Worm (Caenorhabditis elegans): ENCODE data around the gene cyp-13A4.

Gene cyp-13A4

DNA sequence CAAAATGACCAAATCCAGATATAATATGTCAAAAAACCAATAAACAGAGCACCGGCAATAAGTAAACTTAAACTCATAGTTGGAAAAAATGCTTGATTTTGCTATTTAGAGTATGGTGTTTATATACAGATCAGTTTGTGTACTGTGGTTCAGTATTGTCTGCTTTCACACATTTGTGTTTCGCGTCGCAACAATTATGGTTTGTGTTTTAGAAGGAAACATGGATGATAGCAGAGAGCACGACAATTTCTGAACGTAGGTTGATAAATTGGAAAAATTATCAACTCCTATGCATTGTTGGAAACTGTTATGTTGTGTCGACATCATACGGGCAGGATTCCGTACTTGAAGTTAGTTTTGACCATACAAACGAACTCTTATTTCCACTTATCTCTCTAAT, at the start of gene cyp-13A4:
cyp-13A4 (minus strand) TSS at position 77 of the 400 bp plus-strand sequence.
- TF ChIP-seq W03F9.2 (tag; optimal IDR thresholded peaks at IDR 0.05) (no peak), him-1 (tag; optimal IDR thresholded peaks at IDR 0.05) (no peak), dao-5 (tag; optimal IDR thresholded peaks at IDR 0.05) (no peak)

DNA sequence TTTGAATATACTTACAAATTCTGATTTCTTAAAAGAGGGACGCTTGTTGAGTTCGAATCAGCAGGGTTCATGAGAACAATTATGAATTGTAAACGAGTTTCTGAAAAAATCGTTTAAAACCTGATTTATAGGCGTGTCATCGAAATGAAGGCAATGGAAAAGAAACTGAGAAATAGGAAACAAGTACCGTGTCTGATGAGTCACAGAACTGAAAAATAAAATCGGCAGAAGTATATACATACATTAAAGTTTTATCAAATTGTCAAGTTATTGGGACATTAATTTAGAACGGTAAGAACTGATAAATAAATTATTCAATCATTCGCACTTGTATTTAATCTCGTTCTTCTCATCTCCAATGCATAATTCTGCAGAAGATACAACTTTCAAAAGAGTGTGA, 47.7 kb upstream of the cyp-13A4 start, which contains the start of gene chil-9:
chil-9 (minus strand) TSS at position 101 of the 400 bp plus-strand sequence.
- no peak for TF ChIP-seq W03F9.2 (tag; optimal IDR thresholded peaks at IDR 0.05)
- no peak for TF ChIP-seq him-1 (tag; optimal IDR thresholded peaks at IDR 0.05)
- no peak for TF ChIP-seq dao-5 (tag; optimal IDR thresholded peaks at IDR 0.05)

DNA sequence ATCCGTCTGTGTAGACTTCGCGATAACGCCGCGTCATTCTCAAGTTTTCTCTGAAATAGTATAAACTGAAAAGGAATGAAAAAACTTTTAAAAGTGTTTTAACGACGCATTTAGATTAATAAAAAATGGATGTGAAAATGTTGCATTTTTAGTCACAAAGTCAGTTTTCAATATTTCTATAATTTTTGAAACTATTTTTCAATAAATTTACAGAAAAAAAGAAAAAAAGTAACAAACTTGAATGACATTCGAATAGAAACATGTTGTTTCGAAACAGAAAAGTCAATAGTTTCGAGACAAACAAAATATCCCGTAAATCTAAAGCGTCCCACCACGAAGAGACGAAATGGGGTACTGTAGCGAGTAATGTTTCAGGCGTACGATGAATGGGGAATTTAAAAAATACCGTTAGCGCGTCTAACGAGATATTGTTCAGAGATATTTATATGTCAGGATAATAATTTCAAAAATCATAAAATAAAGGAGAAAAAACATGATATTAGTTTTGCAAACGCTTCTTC, 44.5 kb upstream of the cyp-13A4 start, which contains the start of gene rnh-1.2:
rnh-1.2 (minus strand) TSS at position 51 of the 521 bp plus-strand sequence.
- TF ChIP-seq dao-5 (tag; optimal IDR thresholded peaks at IDR 0.05) (no peak), him-1 (tag; optimal IDR thresholded peaks at IDR 0.05) (no peak), W03F9.2 (tag; optimal IDR thresholded peaks at IDR 0.05) (no peak)

DNA sequence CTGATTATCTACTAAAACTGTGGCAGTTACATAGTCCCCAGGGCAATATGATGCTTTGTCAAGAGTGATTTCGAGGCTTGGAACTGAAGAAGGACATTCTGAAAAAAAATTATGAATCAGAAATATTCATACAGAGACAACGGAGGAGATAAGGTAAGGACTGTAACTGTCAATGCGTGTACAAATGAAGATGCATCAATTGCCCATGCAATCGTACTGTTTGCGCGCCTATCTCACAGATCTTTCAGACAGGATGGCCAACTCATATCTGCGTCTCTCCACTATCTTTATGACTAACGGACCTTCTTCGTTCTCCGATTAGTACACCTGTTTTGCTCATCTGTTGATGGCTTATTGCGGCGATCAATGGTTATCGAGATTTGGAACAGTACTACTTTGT, 42.8 kb upstream of the cyp-13A4 start, which contains the start of gene ZK938.11:
ZK938.11 (minus strand) TSS at position 101 of the 400 bp plus-strand sequence.
- no peak for TF ChIP-seq dao-5 (tag; optimal IDR thresholded peaks at IDR 0.05)
- TF ChIP-seq him-1 (tag; optimal IDR thresholded peaks at IDR 0.05), result no peak
- TF ChIP-seq W03F9.2 (tag; optimal IDR thresholded peaks at IDR 0.05), result no peak

DNA sequence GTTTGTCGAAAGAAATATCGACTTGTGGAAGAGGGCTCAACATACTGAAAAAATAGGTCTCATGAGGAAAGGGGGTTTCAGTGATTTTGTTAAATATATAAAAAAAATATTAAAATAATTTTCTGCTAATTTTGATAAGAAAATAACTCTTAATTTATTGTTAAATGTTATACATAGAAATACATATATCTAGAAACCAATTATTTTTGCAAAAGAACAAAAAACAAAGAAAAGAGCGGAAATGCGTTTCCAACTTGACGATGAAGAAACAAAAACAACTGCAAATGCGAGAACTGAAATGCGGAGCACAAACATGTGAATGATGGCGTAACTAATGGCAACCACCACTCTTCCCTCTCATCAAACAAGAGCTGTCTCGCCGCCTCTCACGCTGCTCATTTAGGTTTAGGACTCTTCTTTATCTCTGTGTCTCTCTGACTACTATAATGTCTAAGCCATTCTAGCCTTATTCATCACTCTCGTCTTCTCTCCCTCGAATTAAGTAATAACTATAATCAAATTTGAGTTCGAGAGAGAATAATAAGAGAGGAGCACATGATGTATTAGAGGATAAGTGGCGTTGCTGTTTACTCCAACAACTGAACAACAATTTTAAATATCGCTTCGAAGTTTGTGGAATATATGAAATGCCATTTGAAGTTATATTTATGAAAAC, 40.9 kb upstream of the cyp-13A4 start, which contains the start of gene arrd-4:
arrd-4 (minus strand) TSS at position 51 of the 676 bp plus-strand sequence.
- no peak for TF ChIP-seq him-1 (tag; optimal IDR thresholded peaks at IDR 0.05)
- TF ChIP-seq W03F9.2 (tag; optimal IDR thresholded peaks at IDR 0.05), result no peak
- TF ChIP-seq dao-5 (tag; optimal IDR thresholded peaks at IDR 0.05), result no peak

DNA sequence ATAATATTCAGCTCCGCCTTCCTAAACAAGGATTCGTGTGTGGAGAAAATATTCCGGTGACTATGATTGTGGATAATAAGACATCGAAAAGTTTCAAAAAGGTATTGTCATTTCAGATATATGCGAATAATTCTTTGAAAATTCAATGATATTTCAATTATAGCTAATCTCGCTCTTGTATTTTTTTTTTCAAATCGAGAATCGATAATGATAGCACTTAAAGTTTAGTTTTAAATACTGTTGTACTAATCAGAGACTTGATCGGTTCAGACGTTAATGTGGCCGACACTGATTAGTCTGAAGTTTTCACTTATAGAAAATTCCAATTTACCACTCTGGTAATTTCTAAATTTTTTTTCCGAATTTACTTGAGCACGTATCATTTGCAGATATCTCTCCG, 38.4 kb upstream of the cyp-13A4 start:
- TF ChIP-seq W03F9.2 (tag; optimal IDR thresholded peaks at IDR 0.05) (no peak), dao-5 (tag; optimal IDR thresholded peaks at IDR 0.05) (no peak), him-1 (tag; optimal IDR thresholded peaks at IDR 0.05) (no peak)

DNA sequence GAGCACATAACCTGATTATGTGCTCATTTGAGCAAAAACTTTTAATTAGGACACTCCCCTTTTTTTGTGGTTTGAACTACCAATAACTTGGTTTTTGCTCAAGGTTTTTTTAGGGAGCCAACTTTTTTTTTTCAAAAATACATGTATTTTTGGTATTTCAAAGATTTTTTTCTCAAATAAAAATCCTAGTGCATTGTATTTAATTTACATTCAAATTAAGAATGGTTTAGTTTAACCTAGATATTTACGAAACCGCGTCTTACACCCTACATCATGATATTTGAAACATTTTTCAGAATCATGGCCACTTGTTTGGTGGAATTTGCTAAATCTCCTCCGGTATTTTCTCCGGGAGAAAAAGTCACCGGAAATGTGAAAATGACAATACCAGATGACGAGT, 37.4 kb upstream of the cyp-13A4 start, which contains the start of gene arrd-5:
arrd-5 (plus strand) TSS at position 301 of the 400 bp plus-strand sequence.
- TF ChIP-seq dao-5 (tag; optimal IDR thresholded peaks at IDR 0.05), result no peak
- TF ChIP-seq W03F9.2 (tag; optimal IDR thresholded peaks at IDR 0.05), result no peak

DNA sequence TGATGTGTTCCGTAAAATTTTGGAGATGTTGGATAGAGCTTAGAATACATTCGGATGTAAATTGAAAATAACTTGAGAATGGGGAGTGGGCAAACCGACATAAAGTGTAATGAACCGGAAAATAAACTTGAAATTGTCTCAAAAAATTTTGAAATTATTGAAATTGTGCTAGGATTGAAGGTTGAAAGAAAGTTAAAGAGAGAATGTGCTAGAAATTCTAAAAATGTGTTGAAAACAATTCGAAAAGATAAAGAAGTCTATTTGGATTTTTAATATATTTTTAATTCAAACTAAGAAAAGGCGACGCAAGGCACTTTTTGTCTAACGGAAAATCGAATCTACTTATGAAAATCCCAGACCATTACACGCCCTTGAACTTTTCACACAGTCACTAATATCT, 36.3 kb upstream of the cyp-13A4 start, which contains the start of gene ZK938.3:
ZK938.3 (minus strand) TSS at position 101 of the 400 bp plus-strand sequence.
- TF ChIP-seq him-1 (tag; optimal IDR thresholded peaks at IDR 0.05) (no peak), W03F9.2 (tag; optimal IDR thresholded peaks at IDR 0.05) (no peak), dao-5 (tag; optimal IDR thresholded peaks at IDR 0.05) (no peak)

DNA sequence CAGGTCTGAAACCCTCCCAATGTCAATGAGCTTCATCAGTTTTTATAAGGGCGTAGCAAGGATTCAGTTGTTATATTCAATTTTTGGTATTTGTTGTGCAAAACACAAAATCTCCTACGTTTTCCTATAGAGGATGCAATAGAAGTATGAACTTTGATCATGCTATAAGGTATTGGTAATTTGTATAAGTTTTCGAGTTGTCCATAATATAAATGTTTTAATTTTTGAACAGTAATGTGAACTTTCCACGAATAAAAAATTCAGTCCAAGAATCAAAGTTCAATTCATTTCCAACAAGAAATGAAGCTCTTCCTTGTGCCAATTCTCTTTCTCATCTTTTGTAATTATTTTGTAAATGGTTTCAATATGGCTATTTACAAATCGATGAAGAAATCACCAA, 33.5 kb upstream of the cyp-13A4 start, which contains the start of gene ZK938.12:
ZK938.12 (plus strand) TSS at position 301 of the 400 bp plus-strand sequence.
- TF ChIP-seq dao-5 (tag; optimal IDR thresholded peaks at IDR 0.05), result no peak
- no peak for TF ChIP-seq W03F9.2 (tag; optimal IDR thresholded peaks at IDR 0.05)
- TF ChIP-seq him-1 (tag; optimal IDR thresholded peaks at IDR 0.05), result no peak

DNA sequence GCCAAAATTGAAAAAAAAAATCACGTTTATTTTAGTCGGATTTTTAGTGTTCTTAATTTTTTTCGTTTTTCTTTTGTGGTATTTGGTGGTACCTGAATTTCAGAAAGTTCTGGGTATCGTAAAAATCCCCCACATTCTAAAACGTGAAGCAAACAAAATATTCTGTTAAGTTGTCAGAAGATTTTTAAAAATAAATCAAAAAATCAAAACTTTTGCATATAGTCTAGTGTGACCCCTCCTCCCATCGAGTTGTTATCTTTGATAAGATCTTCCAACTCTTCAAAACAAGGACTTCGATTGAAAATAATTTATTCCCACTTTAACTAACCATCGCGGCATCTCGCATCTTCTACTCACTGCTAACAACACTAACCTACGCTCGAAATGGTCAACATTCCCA, 31.6 kb upstream of the cyp-13A4 start, which contains the start of gene ZK938.1:
ZK938.1 (plus strand) TSS at position 301 of the 400 bp plus-strand sequence.
- TF ChIP-seq dao-5 (tag; optimal IDR thresholded peaks at IDR 0.05), result no peak
- TF ChIP-seq him-1 (tag; optimal IDR thresholded peaks at IDR 0.05), result no peak
- TF ChIP-seq W03F9.2 (tag; optimal IDR thresholded peaks at IDR 0.05), result no peak

DNA sequence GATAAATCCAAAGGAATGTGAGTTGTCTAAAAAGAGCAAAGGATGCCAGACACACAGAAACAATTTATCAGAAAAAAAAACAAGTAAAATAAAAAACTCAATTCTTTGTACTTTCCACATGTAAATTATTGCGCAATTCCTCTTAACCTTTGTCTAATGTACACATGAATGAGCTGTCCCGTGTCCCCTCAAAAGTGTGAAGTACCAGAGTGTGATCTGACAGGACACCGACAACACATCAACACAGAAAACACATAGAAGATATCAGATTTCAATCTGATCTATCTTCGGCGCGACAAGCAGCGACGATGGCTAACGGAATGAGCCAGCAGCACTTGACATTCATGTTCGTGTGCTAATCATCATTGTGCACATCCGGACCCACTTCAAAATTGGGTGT, 31.0 kb upstream of the cyp-13A4 start:
- TF ChIP-seq W03F9.2 (tag; optimal IDR thresholded peaks at IDR 0.05) (no peak), dao-5 (tag; optimal IDR thresholded peaks at IDR 0.05) (no peak), him-1 (tag; optimal IDR thresholded peaks at IDR 0.05) (no peak)

DNA sequence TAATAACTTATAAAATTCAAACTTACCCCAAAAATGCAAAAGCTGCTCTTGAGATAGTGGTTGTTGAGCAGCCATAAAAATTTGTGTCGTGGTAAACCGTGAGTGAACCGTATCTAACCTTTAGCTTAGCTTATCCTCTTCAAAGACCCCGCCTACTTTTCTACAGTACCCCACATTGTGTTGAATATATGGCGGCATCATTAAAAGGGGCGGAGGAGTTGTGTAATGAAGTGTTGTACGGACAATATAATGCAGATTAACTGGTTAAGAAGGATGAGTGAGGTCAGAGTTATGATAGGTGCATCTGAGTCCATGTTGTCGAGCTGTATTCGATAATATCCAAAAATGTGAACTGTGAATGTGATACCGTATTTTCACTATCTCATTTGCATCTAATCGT, 30.3 kb upstream of the cyp-13A4 start, which contains the start of gene eyg-1:
eyg-1 (minus strand) TSS at position 101 of the 400 bp plus-strand sequence.
- TF ChIP-seq W03F9.2 (tag; optimal IDR thresholded peaks at IDR 0.05) (no peak), dao-5 (tag; optimal IDR thresholded peaks at IDR 0.05) (no peak), him-1 (tag; optimal IDR thresholded peaks at IDR 0.05) (no peak)

DNA sequence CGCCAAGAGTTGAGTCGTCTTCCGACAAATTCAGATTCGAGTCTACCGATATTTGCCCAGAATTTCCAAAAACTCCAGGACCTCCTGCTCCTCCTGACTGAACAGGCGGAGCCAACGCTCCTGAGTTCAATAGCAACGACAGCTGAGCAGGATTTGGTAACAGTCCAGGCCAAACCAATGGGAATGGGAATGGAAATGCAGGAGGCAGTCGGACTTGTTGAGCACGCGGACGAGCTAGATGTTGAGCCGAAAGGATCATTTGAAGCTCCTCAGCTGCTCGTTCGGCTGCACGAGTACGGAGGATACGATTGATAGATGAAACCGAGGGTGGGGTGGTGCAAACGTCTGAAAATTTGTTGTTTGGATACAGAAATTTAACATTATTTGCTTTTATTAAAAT, 29.4 kb upstream of the cyp-13A4 start:
- no peak for TF ChIP-seq him-1 (tag; optimal IDR thresholded peaks at IDR 0.05)
- TF ChIP-seq dao-5 (tag; optimal IDR thresholded peaks at IDR 0.05), result no peak
- no peak for TF ChIP-seq W03F9.2 (tag; optimal IDR thresholded peaks at IDR 0.05)

DNA sequence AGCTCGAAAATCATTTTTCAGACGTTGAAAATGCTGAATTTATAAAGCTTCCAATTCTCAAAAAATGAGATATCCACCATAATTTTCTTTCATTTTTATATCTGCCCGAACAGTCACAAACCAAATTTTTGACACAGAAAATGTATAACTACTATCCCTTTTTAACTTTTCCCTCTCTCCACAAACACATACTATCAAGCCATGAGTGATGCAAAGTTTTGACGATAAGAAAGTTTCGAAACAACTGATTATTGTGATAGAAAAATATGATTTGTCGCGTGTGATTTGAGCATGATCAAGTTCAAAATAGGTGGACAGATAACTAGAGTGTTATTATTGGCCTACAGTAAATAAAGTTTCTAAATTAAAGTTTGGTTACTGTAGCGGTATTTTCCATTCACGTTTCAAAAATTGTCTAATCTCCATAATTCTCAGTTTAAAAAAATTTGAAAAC, 10.0 kb upstream of the cyp-13A4 start, which contains the start of gene cyp-13A8:
cyp-13A8 (minus strand) TSS at position 51 of the 454 bp plus-strand sequence.
- TF ChIP-seq W03F9.2 (tag; optimal IDR thresholded peaks at IDR 0.05), result no peak
- no peak for TF ChIP-seq him-1 (tag; optimal IDR thresholded peaks at IDR 0.05)
- TF ChIP-seq dao-5 (tag; optimal IDR thresholded peaks at IDR 0.05), result no peak
